Worm (Caenorhabditis elegans) whole organism, L1 larva: ENCODE data around the gene C13B4.1.

ENCODE experiments used
- ama-1 ChIP-seq: fragments of 150-350 bp; optimal IDR thresholded peaks from 2 replicates; lab custom pipeline; 2014
- dpl-1 ChIP-seq, 3 experiments: fragments of 150-350 bp in 2 of 3; sonication (generic microtip) in 1 of 3; optimal IDR thresholded peaks; 2 replicates each; lab custom pipeline; 2014 to 2017; ENCODE audit warnings: missing biosample characterization in 3 of 3, missing genetic modification characterization in 3 of 3, missing genetic modification reagents in 3 of 3
- nhr-12 ChIP-seq: sonication (generic microtip); optimal IDR thresholded peaks from 2 replicates; lab custom pipeline; 2017; ENCODE audit warnings: missing biosample characterization, missing genetic modification characterization
- nhr-237 ChIP-seq: fragments of 150-350 bp; optimal IDR thresholded peaks from 2 replicates; lab custom pipeline; 2014; ENCODE audit warnings: missing biosample characterization, missing genetic modification characterization
- nhr-28 ChIP-seq: fragments of 150-350 bp; optimal IDR thresholded peaks from 2 replicates; lab custom pipeline; 2014; ENCODE audit warnings: missing biosample characterization, missing genetic modification characterization
- nhr-47 ChIP-seq: sonication (generic microtip); optimal IDR thresholded peaks from 2 replicates; lab custom pipeline; 2016; ENCODE audit warnings: mild to moderate bottlenecking, missing genetic modification characterization, moderate library complexity, missing compliant biosample characterization
- nhr-84 ChIP-seq: sonication (generic microtip); optimal IDR thresholded peaks from 2 replicates; lab custom pipeline; 2017; ENCODE audit warnings: missing biosample characterization, missing genetic modification characterization
- rnt-1 ChIP-seq: sonication (generic microtip); optimal IDR thresholded peaks from 2 replicates; lab custom pipeline; 2016; ENCODE audit warnings: mild to moderate bottlenecking, missing genetic modification characterization, moderate library complexity, missing compliant biosample characterization

DNA sequence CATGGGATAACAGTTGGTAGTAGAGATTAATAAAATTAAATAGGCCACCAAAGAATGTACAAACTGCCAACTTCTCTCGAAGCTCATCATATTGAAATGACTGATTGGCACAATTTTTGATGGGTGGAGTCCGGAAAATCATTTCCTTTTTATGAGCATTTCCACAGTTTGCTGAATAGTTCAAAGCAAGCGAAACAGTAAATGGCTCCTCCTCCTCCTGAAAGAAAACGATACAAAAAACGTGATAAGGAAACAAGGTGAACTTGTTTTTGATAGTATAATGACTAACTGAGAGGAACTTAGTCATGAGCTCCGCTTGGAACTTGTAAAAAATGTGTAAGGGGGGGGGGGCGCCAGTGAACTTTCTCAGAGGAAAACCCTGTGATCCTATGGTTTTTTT lies 35.6 kb upstream of the C13B4.1 start, which contains the start of gene K10H10.9:
- TF ChIP-seq ama-1 (no peak), nhr-47 (tag; lab: Kevin White, UChicago) (no peak), nhr-237 (no peak), nhr-28 (tag; lab: Kevin White, UChicago) (no peak), nhr-12 (tag; lab: Kevin White, UChicago) (no peak), nhr-84 (tag; lab: Kevin White, UChicago) (no peak), dpl-1 (GFP tag; optimal IDR thresholded peaks at IDR 0.05; lab: Kevin White, UChicago) (no peak), rnt-1 (tag; lab: Kevin White, UChicago) (no peak)
